Worm (Caenorhabditis elegans): Measurements from ENCODE around the gene W02H5.2.

ce11 chrV:2608352-2608751 lies 30.8 kb upstream of the W02H5.2 start, which contains the start of gene acr-17:
- no peak for TF ChIP-seq him-1 (tag; optimal IDR thresholded peaks at IDR 0.05)
- TF ChIP-seq dao-5 (tag; optimal IDR thresholded peaks at IDR 0.05), result no peak
- TF ChIP-seq W03F9.2 (tag; optimal IDR thresholded peaks at IDR 0.05), result no peak

All from whole organism, L4/young adult.